Fruit fly (Drosophila melanogaster) whole organism, wandering third instar larva: Measurements from ENCODE around the gene Mur2B.

Experiments
- Abd-B ChIP-seq: fragments of >200 bp; optimal IDR thresholded peaks from 2 replicates; lab custom pipeline; 2017; ENCODE audit warnings: missing biosample characterization, missing genetic modification characterization
- CG32264 ChIP-seq: fragments of 200-800 bp; sonication (Bioruptor generic); optimal IDR thresholded peaks from 2 replicates; lab custom pipeline; 2016; ENCODE audit warnings: missing biosample characterization, missing genetic modification characterization
- CG9705 ChIP-seq: fragments of 200-800 bp; sonication (Bioruptor generic); optimal IDR thresholded peaks from 2 replicates; lab custom pipeline; 2018; ENCODE audit warnings: missing biosample characterization, mild to moderate bottlenecking, missing genetic modification characterization
- CrebA ChIP-seq: fragments of 200-800 bp; sonication (Bioruptor generic); optimal IDR thresholded peaks from 2 replicates; lab custom pipeline; 2016; ENCODE audit warnings: missing biosample characterization, mild to moderate bottlenecking, missing genetic modification characterization, borderline replicate concordance
- Dif ChIP-seq: fragments of 200-275, 200-300 bp; sonication (Bioruptor generic); optimal IDR thresholded peaks from 2 replicates; lab custom pipeline; 2018; ENCODE audit warnings: missing biosample characterization, missing genetic modification characterization; ENCODE audit not compliant: partially characterized antibody
- Hnf4 ChIP-seq: fragments of 200-800 bp; sonication (Bioruptor generic); optimal IDR thresholded peaks from 2 replicates; lab custom pipeline; 2016; ENCODE audit warnings: missing biosample characterization, mild to moderate bottlenecking, missing genetic modification characterization
- Hr78 ChIP-seq: fragments of >200 bp; optimal IDR thresholded peaks from 2 replicates; lab custom pipeline; 2017; ENCODE audit warnings: missing biosample characterization, missing genetic modification characterization
- Hr83 ChIP-seq: fragments of 200-300 bp; sonication (Bioruptor generic); optimal IDR thresholded peaks from 2 replicates; lab custom pipeline; 2016; ENCODE audit warnings: missing biosample characterization, mild to moderate bottlenecking, missing genetic modification characterization, moderate library complexity; ENCODE audit not compliant: poor library complexity, severe bottlenecking
- Mio ChIP-seq: sonication (Bioruptor generic); optimal IDR thresholded peaks from 2 replicates; lab custom pipeline; 2016; ENCODE audit warnings: missing biosample characterization, missing genetic modification characterization
- Myc ChIP-seq: fragments of >200 bp; optimal IDR thresholded peaks from 2 replicates; lab custom pipeline; 2017
- OdsH ChIP-seq: fragments of 200-800 bp; sonication (Bioruptor generic); optimal IDR thresholded peaks from 2 replicates; lab custom pipeline; 2016; ENCODE audit warnings: missing biosample characterization, mild to moderate bottlenecking, missing genetic modification characterization
- Rel ChIP-seq, 2 experiments: fragments of 200-800 bp; sonication (Bioruptor generic) in 1 of 2; optimal IDR thresholded peaks; 2 replicates in 1 of 2; 3 replicates in 1 of 2; lab custom pipeline; 2016 to 2019; ENCODE audit warnings: mild to moderate bottlenecking in 2 of 2, missing biosample characterization in 2 of 2, missing genetic modification characterization in 2 of 2, moderate library complexity in 1 of 2
- Sp1 ChIP-seq: fragments of 200-800 bp; sonication (Bioruptor generic); optimal IDR thresholded peaks from 3 replicates; lab custom pipeline; 2019; ENCODE audit warnings: missing biosample characterization, mild to moderate bottlenecking, missing genetic modification characterization, moderate library complexity
- Vsx2 ChIP-seq: fragments of 200-300, 225-300 bp; sonication (Bioruptor generic); optimal IDR thresholded peaks from 2 replicates; lab custom pipeline; 2018; ENCODE audit warnings: missing biosample characterization, missing genetic modification characterization; ENCODE audit not compliant: partially characterized antibody
- br ChIP-seq: fragments of 200-800 bp; sonication (Bioruptor generic); optimal IDR thresholded peaks from 2 replicates; lab custom pipeline; 2016; ENCODE audit warnings: missing biosample characterization, missing genetic modification characterization
- brk ChIP-seq: fragments of 200-800 bp; sonication (Bioruptor generic); optimal IDR thresholded peaks from 2 replicates; lab custom pipeline; 2016; ENCODE audit warnings: missing biosample characterization, mild to moderate bottlenecking, missing genetic modification characterization
- dl ChIP-seq, 2 experiments: fragments of 175-275, 200-275 bp in 1 of 2; fragments of 200-275 bp in 1 of 2; sonication (Bioruptor generic); optimal IDR thresholded peaks; lab custom pipeline; 2018; ENCODE audit warnings: mild to moderate bottlenecking in 2 of 2, missing biosample characterization in 2 of 2, missing genetic modification characterization in 2 of 2, moderate library complexity in 2 of 2; ENCODE audit not compliant: partially characterized antibody in 2 of 2, insufficient read depth in 1 of 2
- dmrt93B ChIP-seq: fragments of 200-800 bp; sonication (Bioruptor generic); optimal IDR thresholded peaks from 2 replicates; lab custom pipeline; 2018; ENCODE audit warnings: missing biosample characterization, mild to moderate bottlenecking, missing genetic modification characterization
- dsf ChIP-seq: sonication (Bioruptor generic); optimal IDR thresholded peaks from 2 replicates; lab custom pipeline; 2016; ENCODE audit warnings: missing biosample characterization, missing genetic modification characterization, borderline replicate concordance
- ey ChIP-seq: fragments of 200-800 bp; sonication (Bioruptor generic); optimal IDR thresholded peaks from 2 replicates; lab custom pipeline; 2016; ENCODE audit warnings: missing biosample characterization, missing genetic modification characterization
- foxo ChIP-seq, 2 experiments: fragments of 200-800 bp; sonication (Bioruptor generic); optimal IDR thresholded peaks; 2 replicates in 1 of 2; 3 replicates in 1 of 2; lab custom pipeline; 2016 to 2017; ENCODE audit warnings: missing biosample characterization in 2 of 2, missing genetic modification characterization in 2 of 2
- fru ChIP-seq: fragments of 200-800 bp; sonication (Bioruptor generic); optimal IDR thresholded peaks from 3 replicates; lab custom pipeline; 2016; ENCODE audit warnings: missing biosample characterization, mild to moderate bottlenecking, missing genetic modification characterization
- h ChIP-seq: fragments of 200-800 bp; sonication (Bioruptor generic); optimal IDR thresholded peaks from 3 replicates; lab custom pipeline; 2016; ENCODE audit warnings: missing biosample characterization, mild to moderate bottlenecking, missing genetic modification characterization
- jim ChIP-seq: fragments of 175-275, 200-325 bp; sonication (Bioruptor generic); optimal IDR thresholded peaks from 2 replicates; lab custom pipeline; 2016; ENCODE audit warnings: missing biosample characterization, mild to moderate bottlenecking, missing genetic modification characterization
- lola ChIP-seq: fragments of >200 bp; optimal IDR thresholded peaks from 2 replicates; lab custom pipeline; 2017; ENCODE audit warnings: missing biosample characterization, missing genetic modification characterization
- psq ChIP-seq: fragments of 200-800 bp; sonication (Bioruptor generic); optimal IDR thresholded peaks from 3 replicates; lab custom pipeline; 2017; ENCODE audit warnings: missing biosample characterization, mild to moderate bottlenecking, missing genetic modification characterization, moderate library complexity
- rgr ChIP-seq: fragments of 200-800 bp; sonication (Bioruptor generic); optimal IDR thresholded peaks from 3 replicates; lab custom pipeline; 2016; ENCODE audit warnings: missing biosample characterization, mild to moderate bottlenecking, missing genetic modification characterization
- sage ChIP-seq: fragments of 200-800 bp; sonication (Bioruptor generic); optimal IDR thresholded peaks from 2 replicates; lab custom pipeline; 2016; ENCODE audit warnings: missing biosample characterization, mild to moderate bottlenecking, missing genetic modification characterization
- sv ChIP-seq: fragments of 200-800 bp; sonication (Bioruptor generic); optimal IDR thresholded peaks from 3 replicates; lab custom pipeline; 2016; ENCODE audit warnings: missing biosample characterization, missing genetic modification characterization
- usp ChIP-seq: fragments of >200 bp; optimal IDR thresholded peaks from 2 replicates; lab custom pipeline; 2017; ENCODE audit warnings: missing biosample characterization, missing genetic modification characterization
- woc ChIP-seq: sonication (Bioruptor generic); optimal IDR thresholded peaks from 2 replicates; lab custom pipeline; 2016; ENCODE audit warnings: missing biosample characterization, mild to moderate bottlenecking, missing genetic modification characterization

Gene Mur2B

DNA sequence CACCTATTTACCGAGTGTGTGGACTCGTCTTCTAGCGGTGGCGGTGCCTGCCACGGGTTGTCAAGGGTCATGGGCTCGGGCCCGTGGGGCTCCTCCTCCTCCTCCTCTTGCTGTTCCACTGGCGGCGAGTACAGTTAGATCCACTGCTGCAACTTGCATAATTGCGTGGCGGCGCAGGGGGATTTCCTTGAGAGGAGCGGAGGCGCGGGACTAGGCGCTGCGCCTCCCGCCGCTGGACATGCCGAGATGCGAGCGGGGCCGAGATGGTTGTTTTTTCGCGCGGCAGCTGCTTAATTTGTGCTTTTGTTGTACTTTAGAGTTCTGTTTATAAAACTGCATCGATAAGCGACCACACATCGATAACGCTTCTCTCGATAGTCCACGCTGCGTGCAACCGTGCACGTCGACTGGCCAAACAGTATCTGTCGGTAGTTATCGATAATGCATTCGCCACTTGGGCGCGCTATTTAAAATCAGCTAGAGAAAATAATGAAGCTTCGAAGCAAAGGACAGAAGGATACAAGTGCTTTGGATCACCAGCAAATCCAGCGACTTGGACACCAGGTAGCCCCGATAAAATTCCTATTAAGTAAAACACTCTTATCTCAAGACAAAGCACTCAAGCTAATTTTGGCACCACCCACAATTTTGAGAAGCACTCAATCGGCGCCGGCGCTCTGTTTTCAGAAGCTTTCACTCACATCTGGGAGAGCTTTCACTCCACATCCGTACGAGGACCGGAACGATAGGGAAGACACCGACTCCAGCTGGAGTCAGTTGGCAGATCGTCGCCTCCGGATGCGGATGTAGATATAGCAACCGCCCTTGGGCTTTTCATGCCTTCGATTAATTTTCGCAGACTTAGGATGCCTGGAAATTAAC lies 27.2 kb upstream of the Mur2B start, which contains the start of gene a6:
TSS of gene a6 (minus strand) at position 361 of the 882 bp plus-strand sequence.
- TF ChIP-seq Rel (GFP tag; optimal IDR thresholded peaks at IDR 0.05; lab: Kevin White, UChicago) = no peak
- peak; percentile 31 for TF ChIP-seq Rel (tag; optimal IDR thresholded peaks at IDR 0.05; lab: Kevin White, UChicago)
- no peak for TF ChIP-seq Mio (GFP tag; lab: Kevin White, UChicago)
- peak; percentile 6 for TF ChIP-seq h (GFP tag; lab: Kevin White, UChicago)
- TF ChIP-seq, all 38 proteins: peak for 2

dm6 chrX:1692553-1692952 lies 24.0 kb upstream of the Mur2B start, which contains the start of gene CG32809:
Gene CG32809 (minus strand): TSS chrX:1692768.
- TF ChIP-seq brk (GFP tag; lab: Kevin White, UChicago) (no peak), CrebA (no peak), br (GFP tag; lab: Kevin White, UChicago) (no peak), sv (GFP tag; lab: Kevin White, UChicago) (no peak), jim (GFP tag; lab: Kevin White, UChicago) (no peak), Abd-B (GFP tag; lab: Kevin White, UChicago) (no peak), dsf (GFP tag; lab: Kevin White, UChicago) (no peak), woc (GFP tag; lab: Kevin White, UChicago) (no peak), Sp1 (GFP tag; lab: Kevin White, UChicago) (no peak), Dif (GFP tag; lab: Kevin White, UChicago) (no peak), CG32264 (GFP tag; lab: Kevin White, UChicago) (no peak), foxo (GFP tag; optimal IDR thresholded peaks at IDR 0.05; lab: Kevin White, UChicago) (no peak), sage (GFP tag; lab: Kevin White, UChicago) (no peak), OdsH (GFP tag; lab: Kevin White, UChicago) (no peak), h (GFP tag; lab: Kevin White, UChicago) (no peak), Hnf4 (no peak), dl (GFP tag; optimal IDR thresholded peaks at IDR 0.05; lab: Kevin White, UChicago; ENCODE audit: insufficient read depth in 1 of 2, partially characterized antibody in 2 of 2) (no peak), Myc (lab: Kevin White, UChicago) (no peak), ey (GFP tag; lab: Kevin White, UChicago) (no peak), lola (GFP tag; lab: Kevin White, UChicago) (no peak)

DNA sequence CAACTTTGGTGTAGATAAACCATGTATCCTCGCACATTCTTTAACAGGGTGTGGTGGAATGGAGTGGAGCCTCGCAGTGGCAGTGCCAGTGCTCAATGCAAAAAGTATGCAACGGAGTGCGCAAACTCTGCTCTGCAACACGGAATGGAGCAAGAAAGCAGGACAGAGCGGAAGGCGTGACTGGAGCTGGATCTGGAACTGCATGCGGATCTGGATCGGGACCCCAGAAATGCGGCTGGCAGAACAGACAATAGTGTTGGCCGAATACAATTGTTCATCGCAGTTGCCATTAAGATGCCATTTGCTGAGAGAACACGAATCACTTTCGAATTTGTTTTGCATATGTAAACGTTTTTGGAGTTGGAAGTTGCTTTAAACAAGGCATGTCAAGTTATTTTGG lies 22.9 kb upstream of the Mur2B start:
- TF ChIP-seq CG9705 (GFP tag; lab: Kevin White, UChicago) (no peak), lola (GFP tag; lab: Kevin White, UChicago) (no peak), jim (GFP tag; lab: Kevin White, UChicago) (no peak), sage (GFP tag; lab: Kevin White, UChicago) (no peak), dsf (GFP tag; lab: Kevin White, UChicago) (no peak), CrebA (no peak), ey (GFP tag; lab: Kevin White, UChicago) (no peak), woc (GFP tag; lab: Kevin White, UChicago) (no peak), Abd-B (GFP tag; lab: Kevin White, UChicago) (no peak), psq (GFP tag; lab: Kevin White, UChicago) (no peak), sv (GFP tag; lab: Kevin White, UChicago) (no peak), CG32264 (GFP tag; lab: Kevin White, UChicago) (no peak), dmrt93B (no peak), Hr83 (GFP tag; lab: Kevin White, UChicago) (no peak)

DNA sequence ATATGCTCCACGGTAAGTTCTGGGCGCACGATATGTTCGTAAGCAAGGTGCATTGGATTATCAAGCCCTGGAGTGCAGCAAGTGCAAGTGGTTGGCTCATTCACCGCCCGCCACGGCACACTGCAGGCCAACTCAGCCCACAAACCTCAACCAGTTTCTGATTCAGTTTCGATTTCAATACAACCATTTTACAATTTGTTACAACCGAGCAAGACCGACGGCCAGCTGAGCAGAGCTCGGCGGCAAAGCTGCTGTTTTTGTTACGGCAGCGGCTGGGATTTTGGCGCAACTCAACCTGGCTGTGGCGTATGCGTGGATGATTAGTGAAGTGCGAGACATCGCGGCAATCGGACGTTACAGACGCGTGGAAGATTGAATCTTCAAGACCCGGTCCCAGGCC lies 17.7 kb upstream of the Mur2B start, which contains the start of gene b6:
TSS of gene b6 (plus strand) at position 320 of the 400 bp plus-strand sequence.
- TF ChIP-seq fru (GFP tag; lab: Kevin White, UChicago) (no peak), rgr (GFP tag; lab: Kevin White, UChicago) (no peak), Vsx2 (GFP tag; lab: Kevin White, UChicago) (no peak), Rel (GFP tag; optimal IDR thresholded peaks at IDR 0.05; lab: Kevin White, UChicago) (no peak), Rel (tag; optimal IDR thresholded peaks at IDR 0.05; lab: Kevin White, UChicago) (no peak), usp (no peak), Mio (GFP tag; lab: Kevin White, UChicago) (no peak), dmrt93B (no peak), lola (GFP tag; lab: Kevin White, UChicago) (no peak), Hr78 (GFP tag; lab: Kevin White, UChicago) (no peak), jim (GFP tag; lab: Kevin White, UChicago) (no peak), brk (GFP tag; lab: Kevin White, UChicago) (no peak), ey (GFP tag; lab: Kevin White, UChicago) (no peak), sv (GFP tag; lab: Kevin White, UChicago) (no peak), woc (GFP tag; lab: Kevin White, UChicago) (no peak), OdsH (GFP tag; lab: Kevin White, UChicago) (no peak)
